Worm (Caenorhabditis elegans) whole organism, L4/young adult: ENCODE results near the gene C08F8.3.

Experiments used
- W03F9.2 ChIP-seq: fragments of 150-350 bp; optimal IDR thresholded peaks from 2 replicates; lab custom pipeline; 2014; ENCODE audit warnings: missing biosample characterization, missing genetic modification characterization
- him-1 ChIP-seq: sonication (generic microtip); optimal IDR thresholded peaks from 2 replicates; lab custom pipeline; 2016; ENCODE audit warnings: missing genotype, missing genetic modification reagents, missing genetic modification characterization, missing compliant biosample characterization

ce11 chrIV:11183013-11183412 is 28.2 kb downstream of the C08F8.3 start, which contains the start of gene prx-14:
- TF ChIP-seq him-1 (tag; lab: Kevin White, UChicago), result no peak
- TF ChIP-seq W03F9.2 (tag; lab: Kevin White, UChicago), result no peak
